Worm (Caenorhabditis elegans) whole organism, mixed stage, embryonic: ENCODE results near the gene sec-16A.1.

Source experiments
- bed-3 ChIP-seq: fragments of 200-800 bp; sonication (Bioruptor generic); optimal IDR thresholded peaks from 3 replicates; lab custom pipeline; 2018; ENCODE audit warnings: mild to moderate bottlenecking, missing genetic modification characterization, moderate library complexity, missing compliant biosample characterization
- blmp-1 ChIP-seq: fragments of 150-350 bp; optimal IDR thresholded peaks from 2 replicates; lab custom pipeline; 2014; ENCODE audit warnings: missing biosample characterization, missing genetic modification characterization
- ceh-43 ChIP-seq: fragments of 200-800 bp; sonication (Bioruptor generic); optimal IDR thresholded peaks from 2 replicates; lab custom pipeline; 2018; ENCODE audit warnings: mild to moderate bottlenecking, missing genetic modification characterization, moderate library complexity, missing compliant biosample characterization
- elt-1 ChIP-seq: sonication (generic microtip); optimal IDR thresholded peaks from 2 replicates; lab custom pipeline; 2017; ENCODE audit warnings: missing genetic modification characterization, mild to moderate bottlenecking, missing compliant biosample characterization, antibody characterized with exemption, moderate library complexity, borderline replicate concordance; ENCODE audit not compliant: insufficient read depth
- elt-3 ChIP-seq: fragments of 150-350 bp; optimal IDR thresholded peaks from 2 replicates; lab custom pipeline; 2014; ENCODE audit warnings: missing biosample characterization, missing genetic modification characterization
- lin-32 ChIP-seq: fragments of 200-800 bp; sonication (Bioruptor generic); optimal IDR thresholded peaks from 2 replicates; lab custom pipeline; 2018; ENCODE audit warnings: mild to moderate bottlenecking, missing genetic modification characterization, missing compliant biosample characterization
- lsy-2 ChIP-seq: fragments of 150-350 bp; optimal IDR thresholded peaks from 2 replicates; lab custom pipeline; 2014; ENCODE audit warnings: missing biosample characterization, missing genetic modification characterization
- mep-1 ChIP-seq: fragments of 150-350 bp; optimal IDR thresholded peaks from 2 replicates; lab custom pipeline; 2017; ENCODE audit warnings: missing biosample characterization, missing genetic modification reagents, missing genetic modification characterization, inconsistent platforms
- nhr-12 ChIP-seq: fragments of 150-350 bp; optimal IDR thresholded peaks from 2 replicates; lab custom pipeline; 2014; ENCODE audit warnings: missing biosample characterization, missing genetic modification characterization
- nhr-237 ChIP-seq: fragments of 150-350 bp; optimal IDR thresholded peaks from 2 replicates; lab custom pipeline; 2014; ENCODE audit warnings: missing biosample characterization, missing genetic modification characterization
- nhr-28 ChIP-seq: fragments of 150-350 bp; optimal IDR thresholded peaks from 2 replicates; lab custom pipeline; 2014; ENCODE audit warnings: missing biosample characterization, missing genetic modification characterization
- pha-4 ChIP-seq: fragments of 150-350 bp; optimal IDR thresholded peaks from 2 replicates; lab custom pipeline; 2018; ENCODE audit warnings: missing biosample characterization, missing genetic modification reagents, missing genetic modification characterization
- snpc-4 ChIP-seq: fragments of 150-350 bp; optimal IDR thresholded peaks from 2 replicates; lab custom pipeline; 2014; ENCODE audit warnings: missing biosample characterization, missing genetic modification characterization
- sptf-1 ChIP-seq: sonication (generic microtip); optimal IDR thresholded peaks from 2 replicates; lab custom pipeline; 2017; ENCODE audit warnings: mild to moderate bottlenecking, missing genetic modification characterization, moderate library complexity, missing compliant biosample characterization

DNA sequence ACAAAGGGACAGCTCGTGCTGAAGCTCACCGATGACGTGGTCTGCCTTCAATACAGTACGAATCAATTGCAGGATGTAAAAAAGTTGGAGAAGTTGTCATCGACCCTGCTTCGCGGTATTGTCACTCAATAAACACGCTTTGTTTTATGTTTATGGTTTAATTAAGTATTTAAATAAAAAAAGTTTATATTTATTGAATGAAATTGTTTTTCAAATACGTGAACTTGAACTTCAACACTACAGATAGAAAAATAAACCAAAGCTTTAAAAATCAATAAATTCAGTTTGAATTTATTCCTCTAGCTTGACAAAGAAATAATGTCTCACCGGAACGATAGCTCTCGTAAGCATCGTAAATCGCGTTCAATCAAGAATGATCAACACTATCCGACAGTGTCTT, 20.1 kb downstream of the sec-16A.1 start, which contains the start of gene ZK512.8:
- TF ChIP-seq snpc-4 (tag; lab: Kevin White, UChicago) (no peak), bed-3 (no peak), lin-32 (no peak), elt-3 (tag; lab: Kevin White, UChicago) (no peak), lsy-2 (tag; lab: Kevin White, UChicago) (no peak), blmp-1 (tag; lab: Kevin White, UChicago) (no peak), sptf-1 (tag; lab: Kevin White, UChicago) (no peak), pha-4 (no peak), nhr-12 (tag; lab: Kevin White, UChicago) (no peak), mep-1 (tag; lab: Kevin White, UChicago) (no peak), nhr-28 (no peak), nhr-237 (no peak), ceh-43 (GFP tag; lab: Kevin White, UChicago) (no peak), elt-1 (tag; lab: Kevin White, UChicago) (no peak)
